Fruit fly (Drosophila melanogaster) S2 (cell line): ENCODE data around the gene CG15387.

Experiments
- CG8478 ChIP-seq: fragments of >200 bp; optimal IDR thresholded peaks from 2 replicates; lab custom pipeline; 2018
- CTCF ChIP-seq, 2 experiments: fragments of >200 bp; optimal IDR thresholded peaks; 2 replicates each; lab custom pipeline; 2018

The CG15387 gene

dm6 chr2L:2175930-2176643 is 50.0 kb downstream of the CG15387 start:
- TF ChIP-seq CG8478 (no peak), CTCF (optimal IDR thresholded peaks at IDR 0.05; lab: Kevin White, UChicago) (no peak)
